Worm (Caenorhabditis elegans): ENCODE results near the gene dna-2.

- TF ChIP-seq pat-9 (tag; optimal IDR thresholded peaks at IDR 0.05) (no peak), pros-1 (tag; optimal IDR thresholded peaks at IDR 0.05) (no peak), pag-3 (tag; optimal IDR thresholded peaks at IDR 0.05; ENCODE audit: borderline replicate concordance) (no peak), zip-5 (tag; optimal IDR thresholded peaks at IDR 0.05) (no peak), Y22D7AL.16 (tag; optimal IDR thresholded peaks at IDR 0.05) (no peak), hlh-8 (tag; optimal IDR thresholded peaks at IDR 0.05) (no peak)
Observed at ce11 chrII:11732513-11732912, 45.7 kb upstream of the dna-2 start, which contains the start of gene F13D12.8.
